Worm (Caenorhabditis elegans) whole organism, young adult: Measurements from ENCODE around the gene tag-180.

ENCODE experiments used
- C06A6.2 ChIP-seq: fragments of 200-800 bp; sonication (Bioruptor generic); conservative IDR thresholded peaks from 2 replicates; pipeline ENCODE4 v1.3.6; 2022; ENCODE audit warnings: missing genetic modification characterization, missing compliant biosample characterization
- F10E7.11 ChIP-seq: sonication (generic microtip); optimal IDR thresholded peaks from 2 replicates; lab custom pipeline; 2017; ENCODE audit warnings: mild to moderate bottlenecking, missing genetic modification characterization, moderate library complexity, missing compliant biosample characterization
- F33H1.4 ChIP-seq: fragments of 200-800 bp; sonication (Bioruptor generic); IDR thresholded peaks from 2 replicates; pipeline ENCODE4 v1.3.6; 2022; ENCODE audit warnings: missing genetic modification reagents, missing genetic modification characterization, missing compliant biosample characterization
- F39B2.1 ChIP-seq: fragments of 200-800 bp; sonication (Bioruptor generic); IDR thresholded peaks from 2 replicates; pipeline ENCODE4 v1.3.6; 2022; ENCODE audit warnings: missing genetic modification reagents, missing genetic modification characterization, missing compliant biosample characterization
- F57A8.1 ChIP-seq: fragments of 200-800 bp; sonication (Bioruptor generic); optimal IDR thresholded peaks from 2 replicates; lab custom pipeline; 2018; ENCODE audit warnings: mild to moderate bottlenecking, missing genetic modification characterization, moderate library complexity, missing compliant biosample characterization
- F57C9.4 ChIP-seq: sonication (generic microtip); optimal IDR thresholded peaks from 2 replicates; lab custom pipeline; 2017; ENCODE audit warnings: mild to moderate bottlenecking, missing genetic modification characterization, missing compliant biosample characterization
- K11D2.4 ChIP-seq: fragments of 200-800 bp; sonication (Bioruptor generic); IDR thresholded peaks from 2 replicates; pipeline ENCODE4 v1.3.6; 2022; ENCODE audit warnings: missing genetic modification reagents, missing genetic modification characterization, missing compliant biosample characterization
- K12H6.12 ChIP-seq: fragments of 200-800 bp; sonication (Bioruptor generic); optimal IDR thresholded peaks from 2 replicates; lab custom pipeline; 2018; ENCODE audit warnings: mild to moderate bottlenecking, missing genetic modification characterization, missing compliant biosample characterization
- Y53G8AR.9 ChIP-seq: fragments of 200-800 bp; sonication (Bioruptor generic); conservative IDR thresholded peaks from 2 replicates; pipeline ENCODE4 v1.3.6; 2022; ENCODE audit warnings: missing genetic modification reagents, missing genetic modification characterization, missing compliant biosample characterization
- ZK185.1 ChIP-seq: sonication (generic microtip); optimal IDR thresholded peaks from 2 replicates; lab custom pipeline; 2016; ENCODE audit warnings: mild to moderate bottlenecking, missing genetic modification characterization, missing compliant biosample characterization; ENCODE audit not compliant: poor library complexity, severe bottlenecking
- atf-7 ChIP-seq: sonication (generic microtip); optimal IDR thresholded peaks from 2 replicates; lab custom pipeline; 2017; ENCODE audit warnings: mild to moderate bottlenecking, missing genetic modification characterization, missing compliant biosample characterization
- attf-3 ChIP-seq: fragments of 200-800 bp; sonication (Bioruptor generic); conservative IDR thresholded peaks from 2 replicates; pipeline ENCODE4 v1.3.6; 2022; ENCODE audit warnings: missing genetic modification reagents, missing genetic modification characterization, missing compliant biosample characterization
- ccch-3 ChIP-seq: fragments of 200-800 bp; sonication (Bioruptor generic); optimal IDR thresholded peaks from 2 replicates; lab custom pipeline; 2018; ENCODE audit warnings: mild to moderate bottlenecking, missing genetic modification characterization, missing compliant biosample characterization
- cebp-2 ChIP-seq: fragments of 200-800 bp; sonication (Bioruptor generic); IDR thresholded peaks from 2 replicates; pipeline ENCODE4 v1.3.6; 2022; ENCODE audit warnings: missing genetic modification characterization, missing compliant biosample characterization
- ceh-100 ChIP-seq: fragments of 200-800 bp; sonication (Bioruptor generic); IDR thresholded peaks from 2 replicates; pipeline ENCODE4 v1.3.6; 2022; ENCODE audit warnings: missing genetic modification reagents, missing genetic modification characterization, missing compliant biosample characterization
- chd-7 ChIP-seq: sonication (generic microtip); optimal IDR thresholded peaks from 2 replicates; lab custom pipeline; 2016; ENCODE audit warnings: mild to moderate bottlenecking, missing genetic modification characterization, moderate library complexity, missing compliant biosample characterization
- die-1 ChIP-seq: sonication (generic microtip); optimal IDR thresholded peaks from 2 replicates; lab custom pipeline; 2016; ENCODE audit warnings: missing genotype, mild to moderate bottlenecking, missing genetic modification characterization, missing compliant biosample characterization
- egl-44 ChIP-seq: fragments of 200-800 bp; sonication (Bioruptor generic); IDR thresholded peaks from 2 replicates; pipeline ENCODE4 v1.3.6; 2022; ENCODE audit warnings: missing genetic modification reagents, missing genetic modification characterization, missing compliant biosample characterization
- egrh-3 ChIP-seq: fragments of 200-800 bp; sonication (Bioruptor generic); IDR thresholded peaks from 2 replicates; pipeline ENCODE4 v1.3.6; 2022; ENCODE audit warnings: missing genetic modification reagents, missing genetic modification characterization, missing compliant biosample characterization
- fkh-3 ChIP-seq: sonication (generic microtip); optimal IDR thresholded peaks from 2 replicates; lab custom pipeline; 2016; ENCODE audit warnings: mild to moderate bottlenecking, missing genetic modification characterization, missing compliant biosample characterization
- gei-17 ChIP-seq: fragments of 200-800 bp; sonication (Bioruptor generic); optimal IDR thresholded peaks from 2 replicates; lab custom pipeline; 2018; ENCODE audit warnings: mild to moderate bottlenecking, missing genetic modification characterization, missing compliant biosample characterization
- him-1 ChIP-seq: sonication (generic microtip); optimal IDR thresholded peaks from 2 replicates; lab custom pipeline; 2016; ENCODE audit warnings: missing genotype, missing genetic modification reagents, missing genetic modification characterization, missing compliant biosample characterization
- hlh-12 ChIP-seq: sonication (generic microtip); optimal IDR thresholded peaks from 2 replicates; lab custom pipeline; 2016; ENCODE audit warnings: missing genetic modification characterization, missing compliant biosample characterization
- hlh-26 ChIP-seq: fragments of 200-800 bp; sonication (Bioruptor generic); conservative IDR thresholded peaks from 2 replicates; pipeline ENCODE4 v1.3.6; 2022; ENCODE audit warnings: missing genetic modification reagents, missing genetic modification characterization, missing compliant biosample characterization
- hmg-1.2 ChIP-seq: fragments of 200-800 bp; sonication (Bioruptor generic); IDR thresholded peaks from 2 replicates; pipeline ENCODE4 v1.3.6; 2022; ENCODE audit warnings: missing genetic modification reagents, missing genetic modification characterization, missing compliant biosample characterization
- hmg-20 ChIP-seq: fragments of 200-800 bp; sonication (Bioruptor generic); IDR thresholded peaks from 2 replicates; pipeline ENCODE4 v1.3.6; 2022; ENCODE audit warnings: missing genetic modification reagents, missing genetic modification characterization, missing compliant biosample characterization
- lag-1 ChIP-seq: fragments of 200-800 bp; sonication (Bioruptor generic); IDR thresholded peaks from 2 replicates; pipeline ENCODE4 v1.3.6; 2022; ENCODE audit warnings: missing genetic modification reagents, missing genetic modification characterization, missing compliant biosample characterization
- lin-35 ChIP-seq, 3 experiments: fragments of 150-350 bp in 2 of 3; sonication (generic microtip) in 1 of 3; optimal IDR thresholded peaks; 2 replicates each; lab custom pipeline; 2014 to 2018; ENCODE audit warnings: missing biosample characterization in 3 of 3, missing genetic modification characterization in 3 of 3, missing genetic modification reagents in 3 of 3
- lin-40 ChIP-seq: sonication (generic microtip); optimal IDR thresholded peaks from 2 replicates; lab custom pipeline; 2016; ENCODE audit warnings: missing genetic modification characterization, mild to moderate bottlenecking, missing compliant biosample characterization, missing genotype, missing genetic modification reagents
- lin-54 ChIP-seq: fragments of 200-800 bp; sonication (Bioruptor generic); optimal IDR thresholded peaks from 2 replicates; lab custom pipeline; 2018; ENCODE audit warnings: mild to moderate bottlenecking, missing genetic modification characterization, missing compliant biosample characterization
- lir-1 ChIP-seq: fragments of 200-800 bp; sonication (Bioruptor generic); conservative IDR thresholded peaks from 2 replicates; pipeline ENCODE4 v1.3.6; 2022; ENCODE audit warnings: missing genetic modification reagents, missing genetic modification characterization, missing compliant biosample characterization
- lsl-1 ChIP-seq: fragments of 200-800 bp; sonication (Bioruptor generic); optimal IDR thresholded peaks from 2 replicates; lab custom pipeline; 2018; ENCODE audit warnings: mild to moderate bottlenecking, missing genetic modification characterization, moderate library complexity, missing compliant biosample characterization
- madf-3 ChIP-seq: fragments of 200-800 bp; sonication (Bioruptor generic); IDR thresholded peaks from 2 replicates; pipeline ENCODE4 v1.3.6; 2022; ENCODE audit warnings: missing genetic modification reagents, missing genetic modification characterization, missing compliant biosample characterization
- madf-8 ChIP-seq: fragments of 200-800 bp; sonication (Bioruptor generic); conservative IDR thresholded peaks from 2 replicates; pipeline ENCODE4 v1.3.6; 2022; ENCODE audit warnings: missing genetic modification reagents, missing genetic modification characterization, missing compliant biosample characterization
- mxl-1 ChIP-seq: sonication (generic microtip); optimal IDR thresholded peaks from 2 replicates; lab custom pipeline; 2016; ENCODE audit warnings: missing genetic modification characterization, missing compliant biosample characterization
- nhr-120 ChIP-seq: fragments of 200-800 bp; sonication (Bioruptor generic); IDR thresholded peaks from 2 replicates; pipeline ENCODE4 v1.3.6; 2022; ENCODE audit warnings: missing genetic modification characterization, missing compliant biosample characterization
- nhr-27 ChIP-seq: fragments of 200-800 bp; sonication (Bioruptor generic); optimal IDR thresholded peaks from 2 replicates; lab custom pipeline; 2018; ENCODE audit warnings: mild to moderate bottlenecking, missing genetic modification characterization, moderate library complexity, missing compliant biosample characterization
- nhr-90 ChIP-seq: sonication (generic microtip); optimal IDR thresholded peaks from 2 replicates; lab custom pipeline; 2016; ENCODE audit warnings: missing genotype, mild to moderate bottlenecking, missing genetic modification characterization, missing compliant biosample characterization
- rec-8 ChIP-seq, 2 experiments: sonication (generic microtip); optimal IDR thresholded peaks; 2 replicates each; lab custom pipeline; 2016; ENCODE audit warnings: mild to moderate bottlenecking in 2 of 2, missing genetic modification characterization in 2 of 2, missing genetic modification reagents in 2 of 2, missing genotype in 2 of 2, missing biosample characterization in 1 of 2, missing compliant biosample characterization in 1 of 2, moderate library complexity in 1 of 2
- repo-1 ChIP-seq: sonication (generic microtip); optimal IDR thresholded peaks from 2 replicates; lab custom pipeline; 2017; ENCODE audit warnings: mild to moderate bottlenecking, missing genetic modification characterization, missing compliant biosample characterization
- sea-2 ChIP-seq: fragments of 200-800 bp; sonication (Bioruptor generic); IDR thresholded peaks from 2 replicates; pipeline ENCODE4 v1.3.6; 2022; ENCODE audit warnings: missing genetic modification characterization, missing compliant biosample characterization
- snpc-4 ChIP-seq, 5 experiments: fragments of 150-350 bp in 1 of 5; sonication (generic microtip) in 4 of 5; optimal IDR thresholded peaks; 2 replicates each; lab custom pipeline; 2014 to 2018; ENCODE audit warnings: missing genetic modification characterization in 5 of 5, missing biosample characterization in 3 of 5, antibody characterized with exemption in 2 of 5, mild to moderate bottlenecking in 2 of 5, missing compliant biosample characterization in 2 of 5, missing genotype in 2 of 5, moderate library complexity in 2 of 5, missing genetic modification reagents in 1 of 5
- somi-1 ChIP-seq: fragments of 200-800 bp; sonication (Bioruptor generic); optimal IDR thresholded peaks from 2 replicates; lab custom pipeline; 2018; ENCODE audit warnings: mild to moderate bottlenecking, missing genetic modification characterization, missing compliant biosample characterization
- tlf-1 ChIP-seq: fragments of 200-800 bp; sonication (Bioruptor generic); optimal IDR thresholded peaks from 2 replicates; lab custom pipeline; 2018; ENCODE audit warnings: mild to moderate bottlenecking, missing genetic modification characterization, missing compliant biosample characterization
- zfh-2 ChIP-seq: fragments of 200-800 bp; sonication (Bioruptor generic); conservative IDR thresholded peaks from 2 replicates; pipeline ENCODE4 v1.3.6; 2022; ENCODE audit warnings: missing genetic modification reagents, missing genetic modification characterization, missing compliant biosample characterization
- ztf-3 ChIP-seq: fragments of 200-800 bp; sonication (Bioruptor generic); optimal IDR thresholded peaks from 2 replicates; lab custom pipeline; 2018; ENCODE audit warnings: mild to moderate bottlenecking, missing genetic modification characterization, missing compliant biosample characterization
- ztf-6 ChIP-seq: fragments of 200-800 bp; sonication (Bioruptor generic); IDR thresholded peaks from 2 replicates; pipeline ENCODE4 v1.3.6; 2022; ENCODE audit warnings: missing genetic modification reagents, missing genetic modification characterization, missing compliant biosample characterization

tag-180 gene

ce11 chrII:11290109-11290784 lies 39.0 kb downstream of the tag-180 start, which contains the start of gene C47G2.3:
Gene C47G2.3 (minus strand): TSS chrII:11290159.
- TF ChIP-seq egl-44 (GFP tag; lab: Robert Waterston, UW) (no peak), lin-40 (no peak), hlh-12 (tag; lab: Kevin White, UChicago) (no peak), gei-17 (GFP tag; lab: Kevin White, UChicago) (no peak), snpc-4 (GFP tag; optimal IDR thresholded peaks at IDR 0.05; lab: Kevin White, UChicago) (peak; percentile 25), snpc-4 (tag; optimal IDR thresholded peaks at IDR 0.05; lab: Kevin White, UChicago) (peak in 2 of 4 experiments; percentile 45 to 49), nhr-120 (no peak), ztf-6 (GFP tag; lab: Robert Waterston, UW) (no peak), lag-1 (GFP tag; lab: Robert Waterston, UW) (no peak), die-1 (tag; lab: Kevin White, UChicago) (no peak), lir-1 (0 out of 2 replicates have a peak, but pooled peaks have one; percentile 27), lsl-1 (GFP tag; lab: Kevin White, UChicago) (peak; percentile 49), ceh-100 (no peak), chd-7 (tag; lab: Kevin White, UChicago) (no peak), F57A8.1 (GFP tag; lab: Kevin White, UChicago) (no peak), F33H1.4 (GFP tag; lab: Robert Waterston, UW) (peak; percentile 43; the same call in 1 of the 2 replicates), atf-7 (tag; lab: Kevin White, UChicago) (no peak), hmg-1.2 (GFP tag; lab: Robert Waterston, UW) (0 out of 2 replicates have a peak, but pooled peaks have one; percentile 8), attf-3 (GFP tag; lab: Robert Waterston, UW) (no peak), him-1 (tag; lab: Kevin White, UChicago) (peak; percentile 38), nhr-90 (no peak), zfh-2 (no peak), fkh-3 (tag; lab: Kevin White, UChicago) (no peak), ZK185.1 (tag; lab: Kevin White, UChicago) (peak; percentile 77), K11D2.4 (GFP tag; lab: Robert Waterston, UW) (no peak), mxl-1 (tag; lab: Kevin White, UChicago) (no peak), tlf-1 (GFP tag; lab: Kevin White, UChicago) (peak; percentile 17), K12H6.12 (tag; lab: Kevin White, UChicago) (no peak), lin-54 (GFP tag; lab: Kevin White, UChicago) (peak; percentile 86), cebp-2 (GFP tag; lab: Robert Waterston, UW) (no peak), F10E7.11 (tag; lab: Kevin White, UChicago) (no peak), C06A6.2 (no peak), hlh-26 (GFP tag; lab: Robert Waterston, UW) (no peak), madf-8 (GFP tag; lab: Robert Waterston, UW) (peak; percentile 25), ztf-3 (GFP tag; lab: Kevin White, UChicago) (no peak), F57C9.4 (tag; lab: Kevin White, UChicago) (no peak), somi-1 (GFP tag; lab: Kevin White, UChicago) (no peak), ccch-3 (peak; percentile 13), repo-1 (no peak), madf-3 (GFP tag; lab: Robert Waterston, UW) (0 out of 2 replicates have a peak, but pooled peaks have one; percentile 57), nhr-27 (tag; lab: Kevin White, UChicago) (no peak), egrh-3 (no peak), hmg-20 (GFP tag; lab: Robert Waterston, UW) (0 out of 2 replicates have a peak, but pooled peaks have one; percentile 26), lin-35 (GFP tag; optimal IDR thresholded peaks at IDR 0.05; lab: Kevin White, UChicago) (peak in 1 of 3 experiments; percentile 78), Y53G8AR.9 (GFP tag; lab: Robert Waterston, UW) (no peak), rec-8 (tag; optimal IDR thresholded peaks at IDR 0.05; lab: Kevin White, UChicago) (peak in 1 of 2 experiments; percentile 25), F39B2.1 (0 out of 2 replicates have a peak, but pooled peaks have one; percentile 3), sea-2 (no peak)
